Fruit fly (Drosophila melanogaster): ENCODE results near the gene CG14269.

dm6 chrX:3454715-3455114 is 19.1 kb upstream of the CG14269 start:
- TF ChIP-seq Sox14 (GFP tag; optimal IDR thresholded peaks at IDR 0.05) (peak; percentile 22), CG11294 (GFP tag; IDR thresholded peaks at IDR 0.05) (peak; percentile 59; the same call in 1 of the 2 replicates), eg (GFP tag; IDR thresholded peaks at IDR 0.05) (peak; percentile 88), net (GFP tag; optimal IDR thresholded peaks at IDR 0.05) (peak; percentile 40), cyc (GFP tag; optimal IDR thresholded peaks at IDR 0.05) (no peak), CG4318 (GFP tag; optimal IDR thresholded peaks at IDR 0.05) (peak; percentile 55), Sox102F (GFP tag; optimal IDR thresholded peaks at IDR 0.05) (no peak), CG6276 (GFP tag; optimal IDR thresholded peaks at IDR 0.05) (peak; percentile 82), CG31627 (GFP tag; optimal IDR thresholded peaks at IDR 0.05) (no peak), dsx (GFP tag; optimal IDR thresholded peaks at IDR 0.05; ENCODE audit: poor library complexity, severe bottlenecking) (no peak), CG6163 (GFP tag; IDR thresholded peaks at IDR 0.05) (peak; percentile 84), Hr39 (GFP tag; optimal IDR thresholded peaks at IDR 0.05) (no peak), Eip75B (GFP tag; optimal IDR thresholded peaks at IDR 0.05) (no peak)
